Fruit fly (Drosophila melanogaster) whole organism, embryonic: ENCODE results near the gene CG3078.
A peak's percentile ranks its signal among the peaks of the same experiment; 100 is the strongest.

ENCODE experiments used
- Adf1 ChIP-seq: fragments of 200-800 bp; sonication (Bioruptor generic); IDR thresholded peaks from 2 replicates; pipeline ENCODE4 v1.3.6; 2022; ENCODE audit warnings: missing biosample characterization, missing genetic modification characterization
- Aef1 ChIP-seq: fragments of 200-800 bp; sonication (Bioruptor generic); IDR thresholded peaks from 3 replicates; pipeline ENCODE4 v1.3.6; 2022; ENCODE audit warnings: missing biosample characterization, missing genetic modification characterization
- CG11695 ChIP-seq: fragments of 200-800 bp; sonication (Bioruptor generic); IDR thresholded peaks from 3 replicates; pipeline ENCODE4 v1.3.6; 2022; ENCODE audit warnings: missing biosample characterization, missing genetic modification characterization
- CG12104 ChIP-seq: fragments of 200-800 bp; sonication (Bioruptor generic); optimal IDR thresholded peaks from 3 replicates; lab custom pipeline; 2016; ENCODE audit warnings: missing biosample characterization, missing genetic modification characterization
- CG13894 ChIP-seq: fragments of 200-800 bp; sonication (Bioruptor generic); optimal IDR thresholded peaks from 3 replicates; lab custom pipeline; 2018; ENCODE audit warnings: missing biosample characterization, mild to moderate bottlenecking, missing genetic modification characterization, moderate library complexity
- CG14860 ChIP-seq: fragments of 200-800 bp; sonication (Bioruptor generic); IDR thresholded peaks from 3 replicates; pipeline ENCODE4 v1.3.6; 2022; ENCODE audit warnings: missing biosample characterization, missing genetic modification characterization; ENCODE audit not compliant: partially characterized antibody
- CG15514 ChIP-seq: fragments of 200-800 bp; sonication (Bioruptor generic); optimal IDR thresholded peaks from 3 replicates; lab custom pipeline; 2017; ENCODE audit warnings: missing biosample characterization, missing genetic modification characterization, mild to moderate bottlenecking, moderate library complexity, missing genetic modification reagents
- CG15601 ChIP-seq: fragments of 200-800 bp; sonication (Bioruptor generic); optimal IDR thresholded peaks from 3 replicates; lab custom pipeline; 2019; ENCODE audit warnings: missing biosample characterization, mild to moderate bottlenecking, missing genetic modification characterization, moderate library complexity
- CG1832 ChIP-seq: fragments of 200-800 bp; sonication (Bioruptor generic); optimal IDR thresholded peaks from 2 replicates; lab custom pipeline; 2017; ENCODE audit warnings: missing biosample characterization, mild to moderate bottlenecking, missing genetic modification characterization, inconsistent platforms
- CG34224 ChIP-seq: fragments of 200-800 bp; sonication (Bioruptor generic); IDR thresholded peaks from 3 replicates; pipeline ENCODE4 v1.3.6; 2022; ENCODE audit warnings: missing biosample characterization, missing genetic modification characterization; ENCODE audit not compliant: partially characterized antibody
- CG34376 ChIP-seq: fragments of 200-800 bp; sonication (Bioruptor generic); optimal IDR thresholded peaks from 2 replicates; lab custom pipeline; 2018; ENCODE audit warnings: missing biosample characterization, mild to moderate bottlenecking, missing genetic modification characterization
- CG3995 ChIP-seq: fragments of 200-800 bp; sonication (Bioruptor generic); optimal IDR thresholded peaks from 3 replicates; lab custom pipeline; 2016; ENCODE audit warnings: missing biosample characterization, missing genetic modification characterization
- CG42726 ChIP-seq: fragments of 200-800 bp; sonication (Bioruptor generic); IDR thresholded peaks from 2 replicates; pipeline ENCODE4 v1.3.6; 2022; ENCODE audit warnings: missing biosample characterization, missing genetic modification characterization; ENCODE audit not compliant: partially characterized antibody
- CG4617 ChIP-seq: fragments of 200-800 bp; sonication (Bioruptor generic); optimal IDR thresholded peaks from 3 replicates; lab custom pipeline; 2016; ENCODE audit warnings: missing biosample characterization, missing genetic modification characterization, borderline replicate concordance
- CG6654 ChIP-seq: fragments of 200-800 bp; sonication (Bioruptor generic); optimal IDR thresholded peaks from 2 replicates; lab custom pipeline; 2017; ENCODE audit warnings: missing biosample characterization, mild to moderate bottlenecking, missing genetic modification characterization
- CG6813 ChIP-seq: fragments of 200-800 bp; sonication (Bioruptor generic); optimal IDR thresholded peaks from 2 replicates; lab custom pipeline; 2017; ENCODE audit warnings: missing biosample characterization, missing genetic modification characterization, mild to moderate bottlenecking, moderate library complexity, missing genetic modification reagents
- CG8944 ChIP-seq: fragments of 200-800 bp; sonication (Bioruptor generic); optimal IDR thresholded peaks from 3 replicates; lab custom pipeline; 2016; ENCODE audit warnings: missing biosample characterization, missing genetic modification characterization
- CTCF ChIP-seq: fragments of 200-800 bp; sonication (Bioruptor generic); optimal IDR thresholded peaks from 2 replicates; lab custom pipeline; 2017; ENCODE audit warnings: missing biosample characterization, mild to moderate bottlenecking, missing genetic modification characterization, moderate library complexity
- CrebB ChIP-seq: fragments of 200-800 bp; sonication (Bioruptor generic); optimal IDR thresholded peaks from 3 replicates; lab custom pipeline; 2018; ENCODE audit warnings: missing biosample characterization, mild to moderate bottlenecking, missing genetic modification characterization
- D ChIP-seq, 2 experiments: fragments of 200-800 bp in 1 of 2; fragments of >200 bp in 1 of 2; sonication (Bioruptor generic) in 1 of 2; optimal IDR thresholded peaks; 2 replicates in 1 of 2; 3 replicates in 1 of 2; lab custom pipeline; 2017; ENCODE audit warnings: mild to moderate bottlenecking in 1 of 2, missing biosample characterization in 1 of 2, missing genetic modification characterization in 1 of 2, missing genetic modification reagents in 1 of 2
- Dfd ChIP-seq, 2 experiments: fragments of >200 bp; optimal IDR thresholded peaks; 2 replicates each; lab custom pipeline; 2017; ENCODE audit warnings: missing biosample characterization in 2 of 2, missing genetic modification characterization in 2 of 2
- Eip74EF ChIP-seq, 2 experiments: fragments of 200-800 bp in 1 of 2; fragments of >200 bp in 1 of 2; sonication (Bioruptor generic) in 1 of 2; optimal IDR thresholded peaks; 2 replicates each; lab custom pipeline; 2017 to 2019; ENCODE audit warnings: missing biosample characterization in 2 of 2, missing genetic modification characterization in 2 of 2, mild to moderate bottlenecking in 1 of 2, moderate library complexity in 1 of 2
- Hey ChIP-seq: fragments of 200-800 bp; sonication (Bioruptor generic); optimal IDR thresholded peaks from 3 replicates; lab custom pipeline; 2018; ENCODE audit warnings: missing biosample characterization, mild to moderate bottlenecking, missing genetic modification characterization
- Lpt ChIP-seq: fragments of >200 bp; optimal IDR thresholded peaks from 2 replicates; lab custom pipeline; 2018; ENCODE audit warnings: missing biosample characterization, missing genetic modification characterization
- Myb ChIP-seq: fragments of 200-800 bp; sonication (Bioruptor generic); optimal IDR thresholded peaks from 2 replicates; lab custom pipeline; 2016; ENCODE audit warnings: missing biosample characterization, missing genetic modification characterization
- NK7.1 ChIP-seq: fragments of 200-800 bp; sonication (Bioruptor generic); optimal IDR thresholded peaks from 3 replicates; lab custom pipeline; 2016; ENCODE audit warnings: missing biosample characterization, missing genetic modification characterization
- Rx ChIP-seq: fragments of 200-800 bp; sonication (Bioruptor generic); IDR thresholded peaks from 2 replicates; pipeline ENCODE4 v1.3.6; 2022; ENCODE audit warnings: missing biosample characterization, missing genetic modification characterization
- Trl ChIP-seq, 3 experiments: fragments of >200 bp in 2 of 3; fragments of 200-800 bp in 1 of 3; sonication (Bioruptor generic) in 1 of 3; optimal IDR thresholded peaks; 2 replicates in 1 of 3; 3 replicates in 2 of 3; lab custom pipeline; 2016 to 2017; ENCODE audit warnings: missing biosample characterization in 1 of 3, missing genetic modification characterization in 1 of 3
- ase ChIP-seq: fragments of 200-800 bp; sonication (Bioruptor generic); IDR thresholded peaks from 3 replicates; pipeline ENCODE4 v1.3.6; 2022; ENCODE audit warnings: missing biosample characterization, missing genetic modification characterization
- bigmax ChIP-seq: fragments of 200-800 bp; sonication (Bioruptor generic); optimal IDR thresholded peaks from 2 replicates; lab custom pipeline; 2018; ENCODE audit warnings: missing biosample characterization, mild to moderate bottlenecking, missing genetic modification characterization
- gro ChIP-seq: fragments of 200-800 bp; sonication (Bioruptor generic); optimal IDR thresholded peaks from 2 replicates; lab custom pipeline; 2016; ENCODE audit warnings: missing biosample characterization, missing genetic modification characterization
- hbn ChIP-seq: fragments of 200-800 bp; sonication (Bioruptor generic); IDR thresholded peaks from 2 replicates; pipeline ENCODE4 v1.3.6; 2022; ENCODE audit warnings: missing biosample characterization, missing genetic modification characterization; ENCODE audit not compliant: partially characterized antibody
- jumu ChIP-seq: fragments of 200-800 bp; sonication (Bioruptor generic); optimal IDR thresholded peaks from 3 replicates; lab custom pipeline; 2016; ENCODE audit warnings: missing biosample characterization, missing genetic modification characterization
- ken ChIP-seq: fragments of 200-800 bp; sonication (Bioruptor generic); IDR thresholded peaks from 3 replicates; pipeline ENCODE4 v1.3.6; 2022; ENCODE audit warnings: missing biosample characterization, missing genetic modification characterization
- mirr ChIP-seq: fragments of 200-800 bp; sonication (Bioruptor generic); optimal IDR thresholded peaks from 3 replicates; lab custom pipeline; 2018; ENCODE audit warnings: missing biosample characterization, mild to moderate bottlenecking, missing genetic modification characterization
- nau ChIP-seq: fragments of 200-800 bp; sonication (Bioruptor generic); optimal IDR thresholded peaks from 3 replicates; lab custom pipeline; 2017; ENCODE audit warnings: missing biosample characterization, mild to moderate bottlenecking, missing genetic modification characterization, missing genetic modification reagents
- nerfin-2 ChIP-seq: fragments of 200-800 bp; sonication (Bioruptor generic); IDR thresholded peaks from 2 replicates; pipeline ENCODE4 v1.3.6; 2022; ENCODE audit warnings: missing biosample characterization, missing genetic modification characterization; ENCODE audit not compliant: partially characterized antibody
- otp ChIP-seq: fragments of 200-800 bp; sonication (Bioruptor generic); IDR thresholded peaks from 3 replicates; pipeline ENCODE4, ENCODE4 v1.3.6; 2022; ENCODE audit warnings: missing biosample characterization, missing genetic modification characterization
- p53 ChIP-seq: fragments of 200-800 bp; sonication (Bioruptor generic); optimal IDR thresholded peaks from 2 replicates; lab custom pipeline; 2016; ENCODE audit warnings: missing biosample characterization, missing genetic modification characterization
- pan ChIP-seq, 4 experiments: fragments of >200 bp in 3 of 4; fragments of 200-800 bp in 1 of 4; sonication (Bioruptor generic) in 1 of 4; optimal IDR thresholded peaks in 3 of 4; IDR thresholded peaks in 1 of 4; 2 replicates each; pipeline versions ENCODE4 v1.3.6 to Lab custom; 2017 to 2022; ENCODE audit warnings: missing biosample characterization in 2 of 4, missing genetic modification characterization in 2 of 4, mixed read lengths in 1 of 4
- pita ChIP-seq: fragments of 200-800 bp; sonication (Bioruptor generic); optimal IDR thresholded peaks from 2 replicates; lab custom pipeline; 2017; ENCODE audit warnings: missing biosample characterization, mild to moderate bottlenecking, missing genetic modification characterization
- psq ChIP-seq: fragments of 200-800 bp; sonication (Bioruptor generic); optimal IDR thresholded peaks from 2 replicates; lab custom pipeline; 2017; ENCODE audit warnings: missing biosample characterization, missing genetic modification characterization
- so ChIP-seq: fragments of 200-800 bp; sonication (Bioruptor generic); IDR thresholded peaks from 3 replicates; pipeline ENCODE4 v1.3.6; 2022; ENCODE audit warnings: missing biosample characterization, missing genetic modification characterization
- stc ChIP-seq: fragments of 200-800 bp; sonication (Bioruptor generic); IDR thresholded peaks from 2 replicates; pipeline ENCODE4 v1.3.6; 2022; ENCODE audit warnings: missing biosample characterization, missing genetic modification characterization
- toy ChIP-seq: fragments of 200-800 bp; sonication (Bioruptor generic); IDR thresholded peaks from 2 replicates; pipeline ENCODE4 v1.3.6; 2022; ENCODE audit warnings: missing biosample characterization, missing genetic modification characterization
- zen2 ChIP-seq: fragments of 200-800 bp; sonication (Bioruptor generic); IDR thresholded peaks from 3 replicates; pipeline ENCODE4 v1.3.6; 2022; ENCODE audit warnings: missing biosample characterization, missing genetic modification characterization; ENCODE audit not compliant: partially characterized antibody

CG3078 gene

DNA sequence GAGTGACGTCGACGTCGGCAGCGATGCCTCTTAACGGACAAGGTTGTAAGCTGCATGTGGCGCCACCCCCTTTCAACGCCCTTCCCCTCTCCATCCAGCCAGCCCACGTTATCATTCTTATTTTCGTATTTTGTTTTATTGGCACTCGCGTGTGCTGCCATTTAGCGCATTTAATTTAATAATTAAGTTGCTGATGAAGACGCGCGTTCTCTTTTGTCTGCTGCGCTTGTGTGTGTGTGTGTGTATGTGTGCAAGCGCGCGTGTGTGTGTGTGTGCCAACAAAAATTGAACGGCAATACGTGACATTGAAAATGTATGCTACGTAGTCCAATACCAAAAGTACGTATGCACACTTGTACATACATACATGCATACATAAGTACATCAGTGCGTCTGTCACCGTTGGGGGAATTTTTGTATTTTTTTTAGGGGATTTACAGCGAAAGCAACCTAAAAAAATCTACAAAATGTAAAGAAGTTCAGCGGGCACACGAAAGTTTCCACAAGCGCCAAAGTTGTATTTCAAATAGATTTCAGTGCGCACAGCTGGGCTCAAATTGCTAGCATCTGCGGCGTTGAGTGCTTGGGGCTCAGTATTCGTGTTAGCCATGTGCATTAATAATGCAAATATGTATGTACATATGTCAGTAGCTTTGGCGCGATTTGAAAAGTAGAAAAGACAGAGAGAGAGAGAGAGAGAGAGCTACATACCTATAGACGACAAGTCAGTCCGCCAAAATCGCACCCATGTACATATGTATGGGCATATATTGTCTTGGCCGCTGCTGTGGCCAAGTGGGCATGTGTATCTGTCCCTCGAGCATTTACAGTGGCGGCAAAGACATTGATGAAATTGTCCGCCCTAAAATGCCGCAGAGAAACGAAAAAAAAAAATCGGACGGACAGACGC is 42.2 kb upstream of the CG3078 start (continued):
- TF ChIP-seq Lpt (GFP tag; lab: Kevin White, UChicago): no peak
- peak in 1 of 2 experiments; percentile 77 for TF ChIP-seq Eip74EF (GFP tag; optimal IDR thresholded peaks at IDR 0.05; lab: Kevin White, UChicago)
- no peak for TF ChIP-seq pita (GFP tag; lab: Kevin White, UChicago)
- peak; percentile 45 for TF ChIP-seq gro (GFP tag; lab: Kevin White, UChicago)
- TF ChIP-seq CG13894: no peak
- TF ChIP-seq nerfin-2 (GFP tag; lab: Robert Waterston, UW): no peak
- TF ChIP-seq p53 (GFP tag; lab: Kevin White, UChicago): peak; percentile 56
- TF ChIP-seq mirr: no peak
- TF ChIP-seq CG6813 (GFP tag; lab: Kevin White, UChicago): peak; percentile 74
- TF ChIP-seq CG6654 (GFP tag; lab: Kevin White, UChicago): peak; percentile 73
- TF ChIP-seq CTCF (GFP tag; lab: Kevin White, UChicago): peak; percentile 38
- no peak for TF ChIP-seq CG42726 (GFP tag; lab: Robert Waterston, UW)
- TF ChIP-seq bigmax (GFP tag; lab: Kevin White, UChicago): no peak
- TF ChIP-seq stc (GFP tag; lab: Robert Waterston, UW): peak; percentile 87
- TF ChIP-seq Trl (optimal IDR thresholded peaks at IDR 0.05; lab: Kevin White, UChicago): no peak
- peak; percentile 86 for TF ChIP-seq Trl (GFP tag; optimal IDR thresholded peaks at IDR 0.05; lab: Kevin White, UChicago)
- no peak for TF ChIP-seq toy
- peak; percentile 81 for TF ChIP-seq CG8944 (GFP tag; lab: Kevin White, UChicago)
- TF ChIP-seq D (optimal IDR thresholded peaks at IDR 0.05; lab: Kevin White, UChicago): no peak
- peak; percentile 85 for TF ChIP-seq D (GFP tag; optimal IDR thresholded peaks at IDR 0.05; lab: Kevin White, UChicago)
- TF ChIP-seq CG34376 (GFP tag; lab: Kevin White, UChicago): peak; percentile 4
- TF ChIP-seq ken: peak; percentile 74; the same call in 2 of the 3 replicates
- no peak for TF ChIP-seq zen2 (GFP tag; lab: Robert Waterston, UW)
- peak; percentile 86 for TF ChIP-seq jumu
- peak; percentile 30 for TF ChIP-seq Hey (tag; lab: Kevin White, UChicago)
- TF ChIP-seq so (GFP tag; lab: Robert Waterston, UW): peak; percentile 69; the same call in 1 of the 3 replicates
- peak; percentile 71 for TF ChIP-seq nau
- peak; percentile 65 for TF ChIP-seq CG12104 (GFP tag; lab: Kevin White, UChicago)
- TF ChIP-seq CG4617 (GFP tag; lab: Kevin White, UChicago): peak; percentile 38
- TF ChIP-seq CG34224 (GFP tag; lab: Robert Waterston, UW): no peak
- peak; percentile 56; the same call in 2 of the 3 replicates for TF ChIP-seq ase (GFP tag; lab: Robert Waterston, UW)
- TF ChIP-seq Dfd (GFP tag; optimal IDR thresholded peaks at IDR 0.05; lab: Kevin White, UChicago): no peak
- TF ChIP-seq Adf1 (GFP tag; lab: Robert Waterston, UW): 0 out of 2 replicates have a peak, but pooled peaks have one; percentile 60
- peak; percentile 76 for TF ChIP-seq CG15601 (tag; lab: Kevin White, UChicago)
- peak; percentile 80 for TF ChIP-seq Rx
- peak; percentile 65; the same call in 1 of the 3 replicates for TF ChIP-seq otp (GFP tag; lab: Robert Waterston, UW)
- TF ChIP-seq CrebB (tag; lab: Kevin White, UChicago): peak; percentile 61
- peak; percentile 89 for TF ChIP-seq CG11695 (GFP tag; lab: Robert Waterston, UW)
- TF ChIP-seq psq (GFP tag; lab: Kevin White, UChicago): peak; percentile 1
- TF ChIP-seq CG3995 (GFP tag; lab: Kevin White, UChicago): peak; percentile 20
- no peak for TF ChIP-seq CG1832
- TF ChIP-seq CG14860 (GFP tag; lab: Robert Waterston, UW): no peak
- peak; percentile 78 for TF ChIP-seq Aef1 (GFP tag; lab: Robert Waterston, UW)
- TF ChIP-seq pan (optimal IDR thresholded peaks at IDR 0.05; lab: Kevin White, UChicago): no peak
- TF ChIP-seq pan (GFP tag; optimal IDR thresholded peaks at IDR 0.05 in 1 of 2, IDR thresholded peaks at IDR 0.05 in 1 of 2): peak in 1 of 2 experiments; percentile 87
- peak; percentile 35 for TF ChIP-seq NK7.1 (GFP tag; lab: Kevin White, UChicago)
- peak; percentile 62 for TF ChIP-seq CG15514
- TF ChIP-seq Myb (GFP tag; lab: Kevin White, UChicago): peak; percentile 68
- TF ChIP-seq hbn (GFP tag; lab: Robert Waterston, UW): no peak
